Fruit fly (Drosophila melanogaster) whole organism, embryonic: ENCODE measurements around the gene CG13385.

ENCODE experiments used
- Aef1 ChIP-seq: fragments of 200-800 bp; sonication (Bioruptor generic); IDR thresholded peaks from 3 replicates; pipeline ENCODE4 v1.3.6; 2022; ENCODE audit warnings: missing biosample characterization, missing genetic modification characterization
- Bteb2 ChIP-seq: fragments of 200-800 bp; sonication (Bioruptor generic); optimal IDR thresholded peaks from 2 replicates; lab custom pipeline; 2016; ENCODE audit warnings: missing biosample characterization, missing genetic modification characterization
- C15 ChIP-seq: fragments of 200-800 bp; sonication (Bioruptor generic); IDR thresholded peaks from 3 replicates; pipeline ENCODE4 v1.3.6; 2022; ENCODE audit warnings: missing biosample characterization, missing genetic modification characterization
- CG10462 ChIP-seq: fragments of 200-800 bp; sonication (Bioruptor generic); optimal IDR thresholded peaks from 2 replicates; lab custom pipeline; 2016; ENCODE audit warnings: missing biosample characterization, missing genetic modification characterization
- CG1233 ChIP-seq: fragments of 200-800 bp; sonication (Bioruptor generic); optimal IDR thresholded peaks from 4 replicates; lab custom pipeline; 2018; ENCODE audit warnings: missing biosample characterization, mild to moderate bottlenecking, missing genetic modification characterization
- CG14860 ChIP-seq: fragments of 200-800 bp; sonication (Bioruptor generic); IDR thresholded peaks from 3 replicates; pipeline ENCODE4 v1.3.6; 2022; ENCODE audit warnings: missing biosample characterization, missing genetic modification characterization; ENCODE audit not compliant: partially characterized antibody
- CG1602 ChIP-seq: fragments of 200-800 bp; sonication (Bioruptor generic); optimal IDR thresholded peaks from 3 replicates; lab custom pipeline; 2016; ENCODE audit warnings: missing biosample characterization, missing genetic modification characterization
- CG17568 ChIP-seq: fragments of 200-800 bp; sonication (Bioruptor generic); optimal IDR thresholded peaks from 2 replicates; lab custom pipeline; 2018; ENCODE audit warnings: missing biosample characterization, mild to moderate bottlenecking, missing genetic modification characterization, moderate library complexity
- CG17912 ChIP-seq: fragments of 200-800 bp; sonication (Bioruptor generic); optimal IDR thresholded peaks from 2 replicates; lab custom pipeline; 2018; ENCODE audit warnings: missing biosample characterization, mild to moderate bottlenecking, missing genetic modification characterization
- CG2199 ChIP-seq: fragments of 200-800 bp; sonication (Bioruptor generic); IDR thresholded peaks from 3 replicates; pipeline ENCODE4 v1.3.6; 2022; ENCODE audit warnings: missing biosample characterization, missing genetic modification characterization
- CG2678 ChIP-seq: fragments of 200-800 bp; sonication (Bioruptor generic); optimal IDR thresholded peaks from 3 replicates; lab custom pipeline; 2019; ENCODE audit warnings: missing biosample characterization, mild to moderate bottlenecking, missing genetic modification characterization, moderate library complexity
- CG33557 ChIP-seq: fragments of 200-800 bp; sonication (Bioruptor generic); optimal IDR thresholded peaks from 2 replicates; lab custom pipeline; 2019; ENCODE audit warnings: missing biosample characterization, mild to moderate bottlenecking, missing genetic modification characterization, moderate library complexity
- CG5180 ChIP-seq: fragments of 200-800 bp; sonication (Bioruptor generic); optimal IDR thresholded peaks from 3 replicates; lab custom pipeline; 2017; ENCODE audit warnings: missing biosample characterization, missing genetic modification characterization, mild to moderate bottlenecking, moderate library complexity, missing genetic modification reagents
- CG6254 ChIP-seq: fragments of 200-800 bp; sonication (Bioruptor generic); optimal IDR thresholded peaks from 3 replicates; lab custom pipeline; 2017; ENCODE audit warnings: mild to moderate bottlenecking, missing biosample characterization, missing genetic modification reagents, missing genetic modification characterization
- CG6689 ChIP-seq: fragments of 200-800 bp; sonication (Bioruptor generic); IDR thresholded peaks from 2 replicates; pipeline ENCODE4 v1.3.6; 2022; ENCODE audit warnings: missing biosample characterization, missing genetic modification characterization
- CG8478 ChIP-seq: fragments of >200 bp; optimal IDR thresholded peaks from 2 replicates; lab custom pipeline; 2018
- Camta ChIP-seq: fragments of 200-800 bp; sonication (Bioruptor generic); optimal IDR thresholded peaks from 2 replicates; lab custom pipeline; 2016; ENCODE audit warnings: missing biosample characterization, missing genetic modification characterization
- CrebB ChIP-seq: fragments of 200-800 bp; sonication (Bioruptor generic); optimal IDR thresholded peaks from 3 replicates; lab custom pipeline; 2018; ENCODE audit warnings: missing biosample characterization, mild to moderate bottlenecking, missing genetic modification characterization
- D ChIP-seq, 2 experiments: fragments of 200-800 bp in 1 of 2; fragments of >200 bp in 1 of 2; sonication (Bioruptor generic) in 1 of 2; optimal IDR thresholded peaks; 2 replicates in 1 of 2; 3 replicates in 1 of 2; lab custom pipeline; 2017; ENCODE audit warnings: mild to moderate bottlenecking in 1 of 2, missing biosample characterization in 1 of 2, missing genetic modification characterization in 1 of 2, missing genetic modification reagents in 1 of 2
- Dll ChIP-seq: fragments of 200-800 bp; sonication (Bioruptor generic); IDR thresholded peaks from 4 replicates; pipeline ENCODE4 v1.3.6; 2022; ENCODE audit warnings: missing biosample characterization, missing genetic modification characterization; ENCODE audit not compliant: partially characterized antibody
- E2f1 ChIP-seq: fragments of 200-800 bp; sonication (Bioruptor generic); IDR thresholded peaks from 2 replicates; pipeline ENCODE4 v1.3.6; 2022; ENCODE audit warnings: missing biosample characterization, missing genetic modification characterization
- Fer2 ChIP-seq: fragments of 200-800 bp; sonication (Bioruptor generic); optimal IDR thresholded peaks from 2 replicates; lab custom pipeline; 2018; ENCODE audit warnings: missing biosample characterization, mild to moderate bottlenecking, missing genetic modification characterization, moderate library complexity
- Gug ChIP-seq: fragments of 200-800 bp; sonication (Bioruptor generic); IDR thresholded peaks from 4 replicates; pipeline ENCODE4 v1.3.6; 2022; ENCODE audit warnings: missing biosample characterization, missing genetic modification characterization
- HLH4C ChIP-seq: fragments of 200-800 bp; sonication (Bioruptor generic); IDR thresholded peaks from 3 replicates; pipeline ENCODE4 v1.3.6; 2022; ENCODE audit warnings: missing biosample characterization, missing genetic modification characterization; ENCODE audit not compliant: partially characterized antibody
- Med ChIP-seq: fragments of 200-800 bp; sonication (Bioruptor generic); peaks from one replicate; lab custom pipeline; 2016; ENCODE audit warnings: missing biosample characterization, missing genetic modification characterization, mild to moderate bottlenecking, inconsistent platforms, moderate library complexity
- Mes4 ChIP-seq: fragments of 200-800 bp; sonication (Bioruptor generic); optimal IDR thresholded peaks from 2 replicates; lab custom pipeline; 2016; ENCODE audit warnings: missing biosample characterization, missing genetic modification characterization
- Spps ChIP-seq: fragments of 200-800 bp; sonication (Bioruptor generic); optimal IDR thresholded peaks from 2 replicates; lab custom pipeline; 2018; ENCODE audit warnings: missing biosample characterization, mild to moderate bottlenecking, missing genetic modification characterization
- Ssrp ChIP-seq: fragments of 200-800 bp; sonication (Bioruptor generic); optimal IDR thresholded peaks from 2 replicates; lab custom pipeline; 2018; ENCODE audit warnings: missing biosample characterization, mild to moderate bottlenecking, missing genetic modification characterization, moderate library complexity
- Usf ChIP-seq: fragments of 200-800 bp; sonication (Bioruptor generic); optimal IDR thresholded peaks from 2 replicates; lab custom pipeline; 2017; ENCODE audit warnings: missing genotype, missing biosample characterization, missing genetic modification characterization
- Xrp1 ChIP-seq: fragments of 200-800 bp; sonication (Bioruptor generic); IDR thresholded peaks from 2 replicates; pipeline ENCODE4 v1.3.6; 2022; ENCODE audit warnings: missing biosample characterization, missing genetic modification characterization
- cad ChIP-seq: fragments of >200 bp; optimal IDR thresholded peaks from 2 replicates; lab custom pipeline; 2017; ENCODE audit warnings: missing biosample characterization, missing genetic modification characterization
- chn ChIP-seq: fragments of 200-800 bp; sonication (Bioruptor generic); optimal IDR thresholded peaks from 2 replicates; lab custom pipeline; 2016; ENCODE audit warnings: missing biosample characterization, missing genetic modification characterization
- corto ChIP-seq: fragments of 200-800 bp; sonication (Bioruptor generic); optimal IDR thresholded peaks from 2 replicates; lab custom pipeline; 2016; ENCODE audit warnings: missing biosample characterization, mild to moderate bottlenecking, missing genetic modification characterization, moderate library complexity
- crol ChIP-seq: fragments of 200-800 bp; sonication (Bioruptor generic); IDR thresholded peaks from 2 replicates; pipeline ENCODE4 v1.3.6; 2022; ENCODE audit warnings: missing biosample characterization, missing genetic modification characterization
- dati ChIP-seq: fragments of 200-800 bp; sonication (Bioruptor generic); IDR thresholded peaks from 2 replicates; pipeline ENCODE4 v1.3.6; 2022; ENCODE audit warnings: missing biosample characterization, missing genetic modification characterization
- dmrt11E ChIP-seq: fragments of 200-800 bp; sonication (Bioruptor generic); optimal IDR thresholded peaks from 3 replicates; lab custom pipeline; 2018; ENCODE audit warnings: missing biosample characterization, mild to moderate bottlenecking, missing genetic modification characterization, moderate library complexity
- fd102C ChIP-seq: fragments of 200-800 bp; sonication (Bioruptor generic); optimal IDR thresholded peaks from 2 replicates; lab custom pipeline; 2018; ENCODE audit warnings: missing biosample characterization, mild to moderate bottlenecking, missing genetic modification characterization, moderate library complexity
- grau ChIP-seq: fragments of 200-800 bp; optimal IDR thresholded peaks from 3 replicates; lab custom pipeline; 2019; ENCODE audit warnings: missing biosample characterization, mild to moderate bottlenecking, missing genetic modification characterization, moderate library complexity
- ind ChIP-seq: fragments of 200-800 bp; sonication (Bioruptor generic); optimal IDR thresholded peaks from 3 replicates; lab custom pipeline; 2016; ENCODE audit warnings: missing biosample characterization, missing genetic modification characterization
- inv ChIP-seq: fragments of 200-800 bp; sonication (Bioruptor generic); IDR thresholded peaks from 2 replicates; pipeline ENCODE4 v1.3.6; 2022; ENCODE audit warnings: missing biosample characterization, missing genetic modification characterization; ENCODE audit not compliant: partially characterized antibody
- lilli ChIP-seq: fragments of 200-800 bp; sonication (Bioruptor generic); optimal IDR thresholded peaks from 3 replicates; lab custom pipeline; 2016; ENCODE audit warnings: missing biosample characterization, missing genetic modification characterization
- lov ChIP-seq, 2 experiments: fragments of 200-800 bp in 1 of 2; fragments of >200 bp in 1 of 2; sonication (Bioruptor generic) in 1 of 2; IDR thresholded peaks in 1 of 2; optimal IDR thresholded peaks in 1 of 2; 2 replicates in 1 of 2; 3 replicates in 1 of 2; pipeline versions ENCODE4 v1.3.6 to Lab custom; 2017 to 2022; ENCODE audit warnings: missing biosample characterization in 1 of 2, missing genetic modification characterization in 1 of 2
- nerfin-1 ChIP-seq: fragments of 200-800 bp; sonication (Bioruptor generic); optimal IDR thresholded peaks from 3 replicates; lab custom pipeline; 2019; ENCODE audit warnings: missing biosample characterization, mild to moderate bottlenecking, missing genetic modification characterization, moderate library complexity
- nom ChIP-seq: fragments of 200-800 bp; sonication (Bioruptor generic); optimal IDR thresholded peaks from 2 replicates; lab custom pipeline; 2017; ENCODE audit warnings: missing biosample characterization, missing genetic modification characterization, mild to moderate bottlenecking, moderate library complexity, missing genetic modification reagents
- odd ChIP-seq: fragments of 200-800 bp; sonication (Bioruptor generic); optimal IDR thresholded peaks from 2 replicates; lab custom pipeline; 2017; ENCODE audit warnings: missing biosample characterization, mild to moderate bottlenecking, missing genetic modification characterization
- otp ChIP-seq: fragments of 200-800 bp; sonication (Bioruptor generic); IDR thresholded peaks from 3 replicates; pipeline ENCODE4, ENCODE4 v1.3.6; 2022; ENCODE audit warnings: missing biosample characterization, missing genetic modification characterization
- pita ChIP-seq: fragments of 200-800 bp; sonication (Bioruptor generic); optimal IDR thresholded peaks from 2 replicates; lab custom pipeline; 2017; ENCODE audit warnings: missing biosample characterization, mild to moderate bottlenecking, missing genetic modification characterization
- sima ChIP-seq: fragments of 200-800 bp; sonication (Bioruptor generic); optimal IDR thresholded peaks from 2 replicates; lab custom pipeline; 2016; ENCODE audit warnings: missing biosample characterization, missing genetic modification characterization
- tap ChIP-seq: fragments of 200-800 bp; optimal IDR thresholded peaks from 3 replicates; lab custom pipeline; 2019; ENCODE audit warnings: missing biosample characterization, mild to moderate bottlenecking, missing genetic modification characterization, moderate library complexity

CG13385 gene

dm6 chr2L:8382646-8383045 is 13.8 kb upstream of the CG13385 start, which contains the start of the genes CG13392 and Rcd4 (continued):
- TF ChIP-seq Camta (GFP tag; lab: Kevin White, UChicago) (peak; percentile 59), C15 (GFP tag; lab: Robert Waterston, UW) (no peak), pita (GFP tag; lab: Kevin White, UChicago) (no peak), dati (GFP tag; lab: Robert Waterston, UW) (no peak), Fer2 (tag; lab: Kevin White, UChicago) (peak; percentile 22), corto (GFP tag; lab: Kevin White, UChicago) (peak; percentile 38), CG5180 (GFP tag; lab: Kevin White, UChicago) (no peak), grau (tag; lab: Kevin White, UChicago) (peak; percentile 94), CG1233 (GFP tag; lab: Kevin White, UChicago) (peak; percentile 19), fd102C (no peak), E2f1 (GFP tag; lab: Robert Waterston, UW) (peak; percentile 33; the same call in 1 of the 2 replicates), cad (GFP tag; lab: Kevin White, UChicago) (no peak), crol (no peak), CG2199 (GFP tag; lab: Robert Waterston, UW) (no peak), chn (GFP tag; lab: Kevin White, UChicago) (peak; percentile 50), nom (GFP tag; lab: Kevin White, UChicago) (peak; percentile 52), CG6689 (GFP tag; lab: Robert Waterston, UW) (0 out of 2 replicates have a peak, but pooled peaks have one; percentile 27), CG33557 (GFP tag; lab: Kevin White, UChicago) (peak; percentile 5), lov (optimal IDR thresholded peaks at IDR 0.05; lab: Kevin White, UChicago) (no peak), lov (GFP tag; IDR thresholded peaks at IDR 0.05; lab: Robert Waterston, UW) (no peak), Dll (peak; percentile 63; the same call in 2 of the 4 replicates), Mes4 (no peak), CrebB (peak; percentile 50), lilli (GFP tag; lab: Kevin White, UChicago) (peak; percentile 83), CG14860 (GFP tag; lab: Robert Waterston, UW) (peak; percentile 44; the same call in 2 of the 3 replicates), ind (GFP tag; lab: Kevin White, UChicago) (peak; percentile 68), Usf (GFP tag; lab: Kevin White, UChicago) (no peak), nerfin-1 (tag; lab: Kevin White, UChicago) (peak; percentile 58), dmrt11E (tag; lab: Kevin White, UChicago) (peak; percentile 21), HLH4C (GFP tag; lab: Robert Waterston, UW) (peak; percentile 35; the same call in 1 of the 3 replicates), otp (peak; percentile 50; the same call in 2 of the 3 replicates), Ssrp (tag; lab: Kevin White, UChicago) (no peak), sima (no peak), CG2678 (tag; lab: Kevin White, UChicago) (peak; percentile 44), odd (GFP tag; lab: Kevin White, UChicago) (no peak), CG1602 (GFP tag; lab: Kevin White, UChicago) (peak; percentile 7), Xrp1 (peak; percentile 71), D (optimal IDR thresholded peaks at IDR 0.05; lab: Kevin White, UChicago) (no peak), D (GFP tag; optimal IDR thresholded peaks at IDR 0.05; lab: Kevin White, UChicago) (no peak), CG8478 (lab: Kevin White, UChicago) (no peak), Gug (GFP tag; lab: Robert Waterston, UW) (peak; percentile 48; the same call in 1 of the 4 replicates), CG17568 (no peak), CG17912 (GFP tag; lab: Kevin White, UChicago) (no peak), CG6254 (GFP tag; lab: Kevin White, UChicago) (peak; percentile 24), inv (GFP tag; lab: Robert Waterston, UW) (0 out of 2 replicates have a peak, but pooled peaks have one; percentile 22), tap (tag; lab: Kevin White, UChicago) (no peak), Med (peak; percentile 97), CG10462 (no peak), Bteb2 (GFP tag; lab: Kevin White, UChicago) (peak; percentile 57), Aef1 (peak; percentile 36; the same call in 2 of the 3 replicates), Spps (tag; lab: Kevin White, UChicago) (no peak)
